Fruit fly (Drosophila melanogaster): Measurements from ENCODE around the gene Prp4k.

DNA sequence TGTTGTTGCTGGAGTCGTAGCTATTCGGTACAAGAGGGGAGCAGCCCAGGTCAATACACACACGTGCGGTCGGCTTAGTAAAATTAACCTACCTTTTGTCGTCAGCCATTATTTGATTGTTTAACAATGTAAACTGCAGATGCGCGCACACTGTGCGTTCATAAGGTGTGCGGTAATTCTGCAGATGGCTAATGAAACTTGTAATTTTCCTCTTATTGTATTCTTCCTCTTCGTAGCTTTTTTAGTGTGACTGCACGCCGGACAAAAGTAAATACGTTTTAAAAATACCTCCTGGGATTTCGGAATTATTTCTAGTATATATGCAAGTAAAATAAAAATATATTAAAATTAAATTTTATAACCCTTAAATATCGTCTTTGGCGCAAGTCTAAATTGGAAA, at the start of gene Prp4k:
- TF ChIP-seq CTCF (optimal IDR thresholded peaks at IDR 0.05), result no peak
- no peak for TF ChIP-seq CG8478 (optimal IDR thresholded peaks at IDR 0.05)
